Worm (Caenorhabditis elegans): ENCODE data around the gene Y41E3.13.

Gene Y41E3.13

DNA sequence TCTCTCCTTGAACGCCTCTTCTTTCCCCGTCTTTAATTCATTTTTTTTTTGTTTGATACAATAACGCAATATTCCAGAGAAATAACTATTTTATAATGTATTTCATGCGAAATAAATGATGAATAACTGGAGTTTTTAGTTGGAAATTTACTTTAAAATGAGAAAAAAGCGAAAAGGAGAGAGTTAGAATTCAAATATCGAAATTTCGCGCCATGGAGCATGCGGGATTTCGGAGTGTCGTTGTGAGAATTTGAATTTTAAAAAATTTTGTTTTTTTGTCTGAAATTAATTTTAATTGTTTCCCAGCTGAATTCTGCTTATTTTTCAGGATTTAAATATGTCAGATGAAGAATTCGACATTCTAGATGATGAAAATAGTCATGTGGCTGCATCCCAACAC, 32.7 kb upstream of the Y41E3.13 start, which contains the start of gene fcd-2:
TSS of gene fcd-2 (plus strand) at position 327 of the 400 bp plus-strand sequence.
- no peak for TF ChIP-seq nhr-237 (tag; optimal IDR thresholded peaks at IDR 0.05)
- no peak for TF ChIP-seq fkh-10 (GFP tag; optimal IDR thresholded peaks at IDR 0.05)
- TF ChIP-seq nhr-41 (GFP tag; IDR thresholded peaks at IDR 0.05), result no peak
- no peak for TF ChIP-seq hlh-30 (tag; optimal IDR thresholded peaks at IDR 0.05; ENCODE audit: insufficient read depth)
- TF ChIP-seq D1046.2 (GFP tag; IDR thresholded peaks at IDR 0.05), result no peak
- TF ChIP-seq unc-39 (tag; optimal IDR thresholded peaks at IDR 0.05), result no peak
- TF ChIP-seq nhr-77 (tag; optimal IDR thresholded peaks at IDR 0.05), result no peak
- no peak for TF ChIP-seq attf-4 (tag; optimal IDR thresholded peaks at IDR 0.05)
- peak; percentile 52 for TF ChIP-seq mep-1 (tag; optimal IDR thresholded peaks at IDR 0.05)
- no peak for TF ChIP-seq set-16 (GFP tag; IDR thresholded peaks at IDR 0.05)
- no peak for TF ChIP-seq ceh-44 (GFP tag; IDR thresholded peaks at IDR 0.05)
- TF ChIP-seq dpl-1 (GFP tag; optimal IDR thresholded peaks at IDR 0.05), result peak; percentile 89
- no peak for TF ChIP-seq ztf-11 (tag; optimal IDR thresholded peaks at IDR 0.05)
- TF ChIP-seq Y48G9A.11 (GFP tag; IDR thresholded peaks at IDR 0.05), result peak; percentile 94
- no peak for TF ChIP-seq F49E8.2 (tag; optimal IDR thresholded peaks at IDR 0.05; ENCODE audit: borderline replicate concordance)
- no peak for TF ChIP-seq R02D3.7 (tag; optimal IDR thresholded peaks at IDR 0.05)
- TF ChIP-seq dve-1 (tag; optimal IDR thresholded peaks at IDR 0.05; ENCODE audit: insufficient read depth), result peak; percentile 23
- no peak for TF ChIP-seq spr-1 (tag; optimal IDR thresholded peaks at IDR 0.05)
- no peak for TF ChIP-seq mxl-2 (GFP tag; conservative IDR thresholded peaks at IDR 0.05)
- TF ChIP-seq mes-2 (tag; optimal IDR thresholded peaks at IDR 0.05; ENCODE audit: poor library complexity, severe bottlenecking), result peak; percentile 52
- TF ChIP-seq lin-13 (GFP tag; optimal IDR thresholded peaks at IDR 0.05), result no peak
- TF ChIP-seq T26A8.4 (GFP tag; IDR thresholded peaks at IDR 0.05), result no peak
- TF ChIP-seq arid-1 (GFP tag; conservative IDR thresholded peaks at IDR 0.05), result no peak
- TF ChIP-seq lsy-2 (tag; optimal IDR thresholded peaks at IDR 0.05), result peak; percentile 56 to 69
- peak; percentile 59 for TF ChIP-seq aha-1 (tag)
- no peak for TF ChIP-seq nhr-42 (GFP tag; IDR thresholded peaks at IDR 0.05)
- no peak for TF ChIP-seq php-3 (GFP tag; IDR thresholded peaks at IDR 0.05)
- no peak for TF ChIP-seq Y5F2A.4 (GFP tag; optimal IDR thresholded peaks at IDR 0.05)
- TF ChIP-seq lin-38 (GFP tag; IDR thresholded peaks at IDR 0.05), result peak; percentile 46
- TF ChIP-seq pha-4 (GFP tag; IDR thresholded peaks at IDR 0.05), result 0 out of 2 replicates have a peak, but pooled peaks have one; percentile 28
- no peak for TF ChIP-seq pha-4 (tag; optimal IDR thresholded peaks at IDR 0.05)
- no peak for TF ChIP-seq jun-1 (tag; optimal IDR thresholded peaks at IDR 0.05)
- TF ChIP-seq ztf-7 (tag; optimal IDR thresholded peaks at IDR 0.05), result peak; percentile 24
- 0 out of 2 replicates have a peak, but pooled peaks have one; percentile 20 for TF ChIP-seq ctbp-1 (GFP tag; IDR thresholded peaks at IDR 0.05)
- no peak for TF ChIP-seq daf-16 (GFP tag; optimal IDR thresholded peaks at IDR 0.05)
- TF ChIP-seq daf-16 (tag; optimal IDR thresholded peaks at IDR 0.05), result peak; percentile 6

DNA sequence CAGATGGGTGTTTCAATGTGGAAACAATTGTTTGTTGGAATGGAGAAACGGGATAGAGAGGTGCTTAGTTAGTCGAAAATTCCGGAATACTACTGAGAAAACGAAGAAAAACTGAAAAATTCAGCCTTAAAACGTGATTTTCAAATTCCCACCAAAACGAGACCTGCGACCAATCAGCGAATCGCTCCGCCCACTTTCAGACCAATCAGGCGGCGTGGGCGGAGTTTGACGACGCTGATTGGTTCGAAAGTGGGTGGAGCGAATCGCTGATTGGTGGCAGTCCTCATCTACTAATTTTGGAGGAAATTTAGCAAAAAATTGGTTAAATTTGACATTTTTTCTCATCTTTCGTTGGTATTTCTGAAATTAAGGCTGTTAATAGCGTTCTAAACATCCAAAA, 30.8 kb upstream of the Y41E3.13 start:
- no peak for TF ChIP-seq vab-7 (GFP tag; IDR thresholded peaks at IDR 0.05)

- no peak for TF ChIP-seq T26A8.4 (GFP tag; IDR thresholded peaks at IDR 0.05)
- no peak for TF ChIP-seq Y5F2A.4 (GFP tag; optimal IDR thresholded peaks at IDR 0.05)
- no peak for TF ChIP-seq aly-2 (tag; optimal IDR thresholded peaks at IDR 0.05)
Observed at ce11 chrIV:15027884-15028283, 30.2 kb upstream of the Y41E3.13 start.

- TF ChIP-seq lim-7 (GFP tag; IDR thresholded peaks at IDR 0.05) (no peak), set-16 (GFP tag; IDR thresholded peaks at IDR 0.05) (peak; percentile 64), mxl-2 (GFP tag; conservative IDR thresholded peaks at IDR 0.05) (no peak), egl-27 (tag; optimal IDR thresholded peaks at IDR 0.05) (no peak)
Observed at ce11 chrIV:15028386-15028785, 29.7 kb upstream of the Y41E3.13 start.
